Fruit fly (Drosophila melanogaster) whole organism, pupa: ENCODE measurements around the gene CG32374.
"Not testable (repeated sequence)": the region's sequence is repeated elsewhere in the genome, so short reads cannot be mapped to it uniquely, and the experiment has no call there.

Experiments
- CG12605 ChIP-seq: fragments of 200-800 bp; sonication (Bioruptor generic); IDR thresholded peaks from 2 replicates; pipeline ENCODE4 v1.3.6; 2022; ENCODE audit warnings: missing biosample characterization, missing genetic modification characterization
- CG13204 ChIP-seq: fragments of 200-800 bp; sonication (Bioruptor generic); optimal IDR thresholded peaks from 2 replicates; lab custom pipeline; 2018; ENCODE audit warnings: missing biosample characterization, mild to moderate bottlenecking, missing genetic modification characterization, moderate library complexity
- CG14655 ChIP-seq: fragments of 200-800 bp; sonication (Bioruptor generic); optimal IDR thresholded peaks from 3 replicates; lab custom pipeline; 2017; ENCODE audit warnings: mild to moderate bottlenecking, missing biosample characterization, missing genetic modification reagents, missing genetic modification characterization
- CG15710 ChIP-seq: fragments of 200-800 bp; sonication (Bioruptor generic); optimal IDR thresholded peaks from 2 replicates; lab custom pipeline; 2018; ENCODE audit warnings: missing biosample characterization, mild to moderate bottlenecking, missing genetic modification characterization, moderate library complexity
- CG17806 ChIP-seq: fragments of 200-800 bp; sonication (Bioruptor generic); optimal IDR thresholded peaks from 2 replicates; lab custom pipeline; 2018; ENCODE audit warnings: missing biosample characterization, mild to moderate bottlenecking, missing genetic modification characterization, moderate library complexity
- CG32121 ChIP-seq: fragments of 200-800 bp; sonication (Bioruptor generic); IDR thresholded peaks from 2 replicates; pipeline ENCODE4 v1.3.6; 2022; ENCODE audit warnings: missing biosample characterization, missing genetic modification characterization
- CG34367 ChIP-seq: fragments of 200-800 bp; sonication (Bioruptor generic); optimal IDR thresholded peaks from 2 replicates; lab custom pipeline; 2018; ENCODE audit warnings: missing biosample characterization, mild to moderate bottlenecking, missing genetic modification characterization
- CG4496 ChIP-seq: fragments of 200-800 bp; sonication (Bioruptor generic); IDR thresholded peaks from 3 replicates; pipeline ENCODE4 v1.3.6; 2022; ENCODE audit warnings: missing biosample characterization, missing genetic modification characterization
- CG8159 ChIP-seq: fragments of 200-800 bp; sonication (Bioruptor generic); optimal IDR thresholded peaks from 3 replicates; lab custom pipeline; 2018; ENCODE audit warnings: missing biosample characterization, mild to moderate bottlenecking, missing genetic modification characterization, moderate library complexity
- CG8301 ChIP-seq: fragments of 200-800 bp; sonication (Bioruptor generic); optimal IDR thresholded peaks from 2 replicates; lab custom pipeline; 2018; ENCODE audit warnings: missing biosample characterization, mild to moderate bottlenecking, missing genetic modification characterization
- CG9948 ChIP-seq: fragments of 200-800 bp; sonication (Bioruptor generic); optimal IDR thresholded peaks from 2 replicates; lab custom pipeline; 2018; ENCODE audit warnings: missing biosample characterization, mild to moderate bottlenecking, missing genetic modification characterization, moderate library complexity
- D1 ChIP-seq: fragments of 200-800 bp; sonication (Bioruptor generic); optimal IDR thresholded peaks from 2 replicates; lab custom pipeline; 2018; ENCODE audit warnings: missing biosample characterization, mild to moderate bottlenecking, missing genetic modification characterization, moderate library complexity
- EcR ChIP-seq: fragments of 200-800 bp; sonication (Bioruptor generic); optimal IDR thresholded peaks from 3 replicates; lab custom pipeline; 2019; ENCODE audit warnings: missing biosample characterization, missing genetic modification characterization, mild to moderate bottlenecking, moderate library complexity, missing genetic modification reagents
- Ets98B ChIP-seq: fragments of 200-800 bp; sonication (Bioruptor generic); IDR thresholded peaks from 2 replicates; pipeline ENCODE4 v1.3.6; 2022; ENCODE audit warnings: missing biosample characterization, missing genetic modification characterization
- Pif1A ChIP-seq: fragments of 200-800 bp; sonication (Bioruptor generic); optimal IDR thresholded peaks from 3 replicates; lab custom pipeline; 2016; ENCODE audit warnings: missing biosample characterization, missing genetic modification characterization
- Pif1B ChIP-seq: fragments of 200-800 bp; sonication (Bioruptor generic); optimal IDR thresholded peaks from 3 replicates; lab custom pipeline; 2016; ENCODE audit warnings: missing biosample characterization, missing genetic modification characterization
- Snoo ChIP-seq: fragments of 200-800 bp; sonication (Bioruptor generic); optimal IDR thresholded peaks from 3 replicates; lab custom pipeline; 2017; ENCODE audit warnings: missing biosample characterization, mild to moderate bottlenecking, missing genetic modification characterization, inconsistent platforms
- fd96Ca ChIP-seq: fragments of 200-800 bp; sonication (Bioruptor generic); IDR thresholded peaks from 3 replicates; pipeline ENCODE4 v1.3.6; 2022; ENCODE audit warnings: missing biosample characterization, missing genetic modification characterization
- rn ChIP-seq: fragments of 200-800 bp; sonication (Bioruptor generic); IDR thresholded peaks from 2 replicates; pipeline ENCODE4 v1.3.6; 2022; ENCODE audit warnings: missing biosample characterization, missing genetic modification characterization

The CG32374 gene

DNA sequence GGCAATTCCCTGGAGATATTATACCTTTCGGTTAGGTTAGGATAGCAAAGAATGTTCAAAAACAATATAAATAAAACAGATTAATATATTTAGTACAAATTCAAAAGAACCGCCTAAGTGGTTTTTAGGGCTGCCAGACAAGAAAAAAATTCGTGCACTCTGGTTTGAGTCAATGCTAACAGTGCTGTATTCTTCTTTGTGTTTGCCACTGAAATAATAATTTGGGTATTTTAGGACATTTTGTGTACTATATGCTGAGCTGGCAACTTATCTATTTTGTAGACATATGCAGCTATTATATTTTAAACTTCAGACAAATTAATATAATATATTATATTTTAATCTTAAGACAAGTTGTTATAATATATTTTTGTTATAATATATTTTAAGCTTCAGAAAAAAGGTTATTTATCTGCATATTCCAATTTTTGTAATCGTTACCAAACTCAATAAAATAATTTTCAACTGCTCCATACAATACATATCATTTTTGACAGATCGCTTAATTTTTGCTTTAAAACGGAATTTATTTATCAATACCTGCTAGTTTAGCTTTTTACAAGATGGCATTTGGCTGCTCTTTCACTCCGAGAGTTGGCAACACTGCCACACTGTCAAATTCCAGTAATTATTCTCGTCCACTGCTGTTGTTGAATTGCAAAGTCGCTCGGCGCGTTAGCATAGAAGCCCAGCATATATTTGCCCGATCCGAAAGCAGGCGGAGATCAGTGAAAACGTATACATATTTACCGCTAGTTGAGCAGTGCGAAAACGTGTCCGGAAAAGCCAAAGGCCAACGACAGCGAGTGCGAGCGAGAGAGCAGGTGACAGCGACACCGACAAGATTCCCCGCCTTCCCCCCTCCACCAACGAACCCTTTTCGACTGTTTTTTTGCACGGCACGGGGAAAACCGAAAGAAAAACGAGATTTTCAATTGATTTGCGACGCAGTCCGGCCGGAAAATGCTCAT lies 30.3 kb downstream of the CG32374 start, which contains the start of gene CG7546:
TSS of gene CG7546 (plus strand) at position 573 of the 971 bp plus-strand sequence.
- peak; percentile 13; the same call in 1 of the 3 replicates for TF ChIP-seq fd96Ca (GFP tag; lab: Robert Waterston, UW)
- TF ChIP-seq CG15710 (tag; lab: Kevin White, UChicago) = peak; percentile 38
- peak; percentile 26 for TF ChIP-seq CG13204
- peak; percentile 56 for TF ChIP-seq EcR (GFP tag; lab: Kevin White, UChicago)
- TF ChIP-seq CG8159 (tag; lab: Kevin White, UChicago) = peak; percentile 56
- TF ChIP-seq rn (GFP tag; lab: Robert Waterston, UW) = no peak
- TF ChIP-seq CG4496 (GFP tag; lab: Robert Waterston, UW) = 0 out of 3 replicates have a peak, but pooled peaks have one; percentile 26
- TF ChIP-seq Ets98B (GFP tag; lab: Robert Waterston, UW) = no peak
- no peak for TF ChIP-seq CG14655

DNA sequence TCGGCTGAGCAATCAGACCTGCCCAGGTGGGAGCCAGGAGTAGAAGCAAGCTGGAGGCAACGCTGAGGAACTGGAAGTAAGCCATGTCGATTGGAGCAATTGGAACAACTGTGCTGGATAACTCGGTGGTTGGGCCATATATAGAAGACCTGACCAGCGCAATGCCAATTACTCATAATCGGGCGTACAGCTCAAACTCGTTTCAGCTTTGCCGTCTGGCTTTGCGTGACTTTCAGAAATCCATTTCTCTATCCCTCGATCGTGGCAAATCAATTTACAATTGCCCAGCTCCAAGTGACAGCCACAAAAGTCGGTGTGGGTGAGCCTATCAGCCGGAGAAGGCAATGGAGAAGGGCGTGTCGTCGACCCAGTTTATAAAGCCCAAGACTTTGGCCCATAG lies 34.9 kb downstream of the CG32374 start, which contains the start of gene CG7548:
TSS of gene CG7548 (minus strand) at position 101 of the 400 bp plus-strand sequence.
- no peak for TF ChIP-seq Snoo (tag; lab: Kevin White, UChicago)
- no peak for TF ChIP-seq CG8301
- no peak for TF ChIP-seq CG13204
- TF ChIP-seq Pif1B (GFP tag; lab: Kevin White, UChicago) = no peak
- no peak for TF ChIP-seq Ets98B (GFP tag; lab: Robert Waterston, UW)
- no peak for TF ChIP-seq CG15710 (tag; lab: Kevin White, UChicago)
- TF ChIP-seq rn (GFP tag; lab: Robert Waterston, UW) = no peak
- no peak for TF ChIP-seq CG34367 (tag; lab: Kevin White, UChicago)
- no peak for TF ChIP-seq CG17806 (tag; lab: Kevin White, UChicago)
- no peak for TF ChIP-seq CG8159 (tag; lab: Kevin White, UChicago)
- TF ChIP-seq D1 (tag; lab: Kevin White, UChicago) = no peak
- no peak for TF ChIP-seq EcR (GFP tag; lab: Kevin White, UChicago)
- TF ChIP-seq CG9948 (tag; lab: Kevin White, UChicago) = no peak
- TF ChIP-seq, all 21 proteins: peak for 0

DNA sequence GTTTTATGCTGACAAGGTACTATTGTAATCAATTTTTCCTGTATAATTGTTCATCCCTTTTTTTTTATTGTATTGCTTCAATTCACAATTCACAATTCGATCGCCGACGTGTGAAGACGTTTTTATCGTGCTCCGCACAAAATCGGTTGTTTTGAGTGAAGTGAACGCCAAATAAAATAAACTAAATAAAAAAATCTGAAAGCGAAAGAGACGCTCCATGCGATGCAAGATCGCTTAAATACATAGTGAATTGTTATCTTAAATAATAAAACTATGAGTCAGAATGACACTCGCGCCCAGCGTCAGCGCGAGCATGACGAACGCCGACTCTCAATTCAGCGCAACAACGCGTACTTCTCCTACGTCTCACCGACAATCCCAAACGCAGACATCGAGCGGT lies 42.2 kb downstream of the CG32374 start, which contains the start of gene CG8539:
TSS of gene CG8539 (minus strand) at position 101 of the 400 bp plus-strand sequence.
- TF ChIP-seq rn (GFP tag; lab: Robert Waterston, UW); CG13204; CG4496 (GFP tag; lab: Robert Waterston, UW): not testable (repeated sequence)

DNA sequence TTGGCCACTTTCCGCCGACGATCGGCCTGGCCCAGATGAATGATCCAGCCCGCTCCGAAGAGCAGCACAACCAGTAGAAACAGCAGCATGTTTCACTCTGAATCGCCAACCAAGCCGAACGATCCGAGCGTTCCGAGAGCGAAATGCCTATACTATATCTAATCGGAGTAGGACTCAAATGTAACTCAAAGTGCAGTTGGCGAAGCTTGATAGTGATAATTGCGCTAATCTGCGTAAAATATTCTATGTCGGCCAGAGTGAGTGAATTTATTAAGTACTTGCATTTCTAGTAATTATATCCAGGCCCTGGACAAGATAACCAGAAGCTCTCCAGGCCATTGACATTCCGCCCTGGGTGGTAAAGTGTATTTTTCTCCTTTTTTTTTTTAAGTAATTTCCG lies 44.9 kb downstream of the CG32374 start, which contains the start of gene Cyp4d8:
TSS of gene Cyp4d8 (minus strand) at position 101 of the 400 bp plus-strand sequence.
- no peak for TF ChIP-seq CG9948 (tag; lab: Kevin White, UChicago)
- TF ChIP-seq CG32121 = no peak
- no peak for TF ChIP-seq CG8301
- TF ChIP-seq CG12605 = no peak
- TF ChIP-seq Ets98B (GFP tag; lab: Robert Waterston, UW) = no peak

DNA sequence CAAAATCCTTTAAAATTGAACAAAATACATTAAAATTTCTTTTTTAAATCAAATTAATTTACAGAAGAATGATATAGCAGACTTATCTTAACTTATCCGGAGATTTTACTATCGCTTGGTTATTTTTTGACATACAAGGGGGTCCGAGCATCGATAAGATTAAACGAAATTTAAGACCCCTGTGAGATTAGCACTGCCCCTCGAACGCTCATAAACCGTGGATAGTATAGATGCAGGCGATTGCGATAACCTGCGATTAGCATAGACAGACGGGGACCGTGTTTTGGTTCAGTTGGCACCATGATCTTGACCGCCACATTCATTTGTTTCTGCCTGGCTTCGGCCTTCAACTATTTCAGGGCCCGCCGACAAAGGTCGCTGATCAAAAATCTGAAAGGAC lies 49.4 kb downstream of the CG32374 start, which contains the start of gene Cyp316a1:
TSS of gene Cyp316a1 (plus strand) at position 301 of the 400 bp plus-strand sequence.
- TF ChIP-seq Pif1A = no peak
- no peak for TF ChIP-seq Snoo (tag; lab: Kevin White, UChicago)
- no peak for TF ChIP-seq CG12605
